Worm (Caenorhabditis elegans) whole organism, mixed stage, embryonic: ENCODE results near the gene C24H10.3.

Source experiments
- blmp-1 ChIP-seq: fragments of 150-350 bp; optimal IDR thresholded peaks from 2 replicates; lab custom pipeline; 2014; ENCODE audit warnings: missing biosample characterization, missing genetic modification characterization
- mab-5 ChIP-seq: fragments of 150-350 bp; optimal IDR thresholded peaks from 2 replicates; lab custom pipeline; 2014; ENCODE audit warnings: missing biosample characterization, missing genetic modification characterization
- nhr-237 ChIP-seq: fragments of 150-350 bp; optimal IDR thresholded peaks from 2 replicates; lab custom pipeline; 2014; ENCODE audit warnings: missing biosample characterization, missing genetic modification characterization
- pha-4 ChIP-seq: fragments of 150-350 bp; optimal IDR thresholded peaks from 2 replicates; lab custom pipeline; 2018; ENCODE audit warnings: missing biosample characterization, missing genetic modification reagents, missing genetic modification characterization
- unc-39 ChIP-seq: fragments of 150-350 bp; optimal IDR thresholded peaks from 2 replicates; lab custom pipeline; 2014; ENCODE audit warnings: missing biosample characterization, missing genetic modification characterization
- ztf-11 ChIP-seq: fragments of 150-350 bp; optimal IDR thresholded peaks from 2 replicates; lab custom pipeline; 2014; ENCODE audit warnings: missing biosample characterization, missing genetic modification characterization

- TF ChIP-seq nhr-237 (tag; lab: Kevin White, UChicago) (no peak), mab-5 (tag; lab: Kevin White, UChicago) (no peak), blmp-1 (tag; lab: Kevin White, UChicago) (no peak), pha-4 (tag; lab: Kevin White, UChicago) (no peak), unc-39 (tag; lab: Kevin White, UChicago) (no peak), ztf-11 (tag; lab: Kevin White, UChicago) (no peak)
Measured at ce11 chrX:5109130-5109529, 48.3 kb downstream of the C24H10.3 start, which contains the start of gene C42D8.1.
